Fruit fly (Drosophila melanogaster): ENCODE measurements around the gene ND-B22.

The ND-B22 gene

DNA sequence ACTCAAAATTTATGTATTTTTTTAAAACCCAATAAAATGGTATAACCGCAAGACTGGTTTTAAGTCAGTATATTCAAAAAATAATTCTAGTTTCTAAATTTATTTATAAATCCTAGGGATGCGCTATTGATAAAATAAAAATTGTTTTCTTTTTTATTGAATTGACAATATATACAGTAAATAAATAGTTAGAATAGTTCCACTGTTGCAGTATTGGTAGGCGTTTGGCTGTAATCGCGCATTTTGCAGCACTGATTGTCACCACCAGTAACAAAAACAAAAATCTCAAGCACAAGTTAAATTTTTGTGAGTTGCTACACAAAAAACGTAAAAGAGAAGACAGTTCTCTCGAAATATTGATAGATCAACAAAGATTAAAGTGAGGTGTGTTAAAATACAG, 2.0 kb downstream of the ND-B22 start, which contains the start of gene CG31855 (continued):
- TF ChIP-seq Chrac-16 (GFP tag; optimal IDR thresholded peaks at IDR 0.05), result peak; percentile 85
- TF ChIP-seq ro (GFP tag; IDR thresholded peaks at IDR 0.05), result peak; percentile 39; the same call in 1 of the 2 replicates
- peak; percentile 18 for TF ChIP-seq BEAF-32 (GFP tag; optimal IDR thresholded peaks at IDR 0.05)
- TF ChIP-seq Lhr (GFP tag; optimal IDR thresholded peaks at IDR 0.05), result peak; percentile 12
- TF ChIP-seq NC2α (GFP tag; optimal IDR thresholded peaks at IDR 0.05), result no peak
- peak; percentile 63 for TF ChIP-seq CG16863 (GFP tag; optimal IDR thresholded peaks at IDR 0.05)
- peak; percentile 86 for TF ChIP-seq CG18599 (GFP tag; optimal IDR thresholded peaks at IDR 0.05)
- no peak for TF ChIP-seq CG32767 (GFP tag; IDR thresholded peaks at IDR 0.05)
- peak; percentile 52 for TF ChIP-seq Deaf1 (tag; optimal IDR thresholded peaks at IDR 0.05)
- TF ChIP-seq CG9932 (GFP tag; IDR thresholded peaks at IDR 0.05), result peak; percentile 95
- peak; percentile 22 for TF ChIP-seq CG3838 (GFP tag; optimal IDR thresholded peaks at IDR 0.05)
- peak; percentile 86 for TF ChIP-seq CG17359 (tag; optimal IDR thresholded peaks at IDR 0.05)
- peak; percentile 67 for TF ChIP-seq tup (GFP tag; optimal IDR thresholded peaks at IDR 0.05)
- peak; percentile 73; the same call in 2 of the 3 replicates for TF ChIP-seq CG17361 (GFP tag; IDR thresholded peaks at IDR 0.05)
- TF ChIP-seq kay (GFP tag; optimal IDR thresholded peaks at IDR 0.05), result peak; percentile 81
- TF ChIP-seq HLH54F (GFP tag; optimal IDR thresholded peaks at IDR 0.05), result peak; percentile 74
- TF ChIP-seq lola (GFP tag; optimal IDR thresholded peaks at IDR 0.05), result peak in 1 of 3 experiments; percentile 58
- peak in 1 of 2 experiments; percentile 55 for TF ChIP-seq insv (GFP tag; optimal IDR thresholded peaks at IDR 0.05)
- peak; percentile 36 for TF ChIP-seq Vsx1 (GFP tag; optimal IDR thresholded peaks at IDR 0.05)
- peak; percentile 11 for TF ChIP-seq Atf3 (GFP tag; optimal IDR thresholded peaks at IDR 0.05)
- TF ChIP-seq ATbp (GFP tag; optimal IDR thresholded peaks at IDR 0.05), result peak; percentile 61
- TF ChIP-seq CG30431 (GFP tag; optimal IDR thresholded peaks at IDR 0.05), result peak; percentile 28
- TF ChIP-seq CG33557 (GFP tag; optimal IDR thresholded peaks at IDR 0.05), result peak; percentile 67
- peak; percentile 83 for TF ChIP-seq CG17328 (GFP tag; IDR thresholded peaks at IDR 0.05)
- TF ChIP-seq lilli (GFP tag; optimal IDR thresholded peaks at IDR 0.05), result peak; percentile 93
- TF ChIP-seq fd102C (GFP tag; optimal IDR thresholded peaks at IDR 0.05), result peak; percentile 21
- TF ChIP-seq maf-S (GFP tag; optimal IDR thresholded peaks at IDR 0.05), result peak; percentile 76
- peak; percentile 40 for TF ChIP-seq CG6854 (GFP tag; optimal IDR thresholded peaks at IDR 0.05)
- TF ChIP-seq CG4424 (GFP tag; optimal IDR thresholded peaks at IDR 0.05), result peak; percentile 86
- no peak for TF ChIP-seq usp (GFP tag; optimal IDR thresholded peaks at IDR 0.05)
- peak; percentile 66 for TF ChIP-seq CG9215 (GFP tag; IDR thresholded peaks at IDR 0.05)
- TF ChIP-seq E2f1 (GFP tag; IDR thresholded peaks at IDR 0.05), result peak; percentile 77
- TF ChIP-seq H2.0 (GFP tag; IDR thresholded peaks at IDR 0.05), result peak; percentile 78
- TF ChIP-seq CG7839 (tag; optimal IDR thresholded peaks at IDR 0.05), result peak; percentile 82
- TF ChIP-seq sens-2 (GFP tag; IDR thresholded peaks at IDR 0.05), result peak; percentile 61
- TF ChIP-seq CG4617 (GFP tag; optimal IDR thresholded peaks at IDR 0.05; ENCODE audit: borderline replicate concordance), result peak; percentile 90
- peak; percentile 88 for TF ChIP-seq CG12391 (tag; optimal IDR thresholded peaks at IDR 0.05)
- peak; percentile 67 for TF ChIP-seq CG10431 (GFP tag; optimal IDR thresholded peaks at IDR 0.05)
- TF ChIP-seq Gsc (GFP tag; IDR thresholded peaks at IDR 0.05), result no peak
- TF ChIP-seq Eip74EF (GFP tag; optimal IDR thresholded peaks at IDR 0.05), result peak in 1 of 2 experiments; percentile 18
- no peak for TF ChIP-seq ftz-f1 (GFP tag; optimal IDR thresholded peaks at IDR 0.05)
- TF ChIP-seq sisA (GFP tag; IDR thresholded peaks at IDR 0.05), result peak; percentile 82
- TF ChIP-seq pum (GFP tag; optimal IDR thresholded peaks at IDR 0.05), result peak; percentile 81
- peak; percentile 83 for TF ChIP-seq Meics (GFP tag; optimal IDR thresholded peaks at IDR 0.05)
- TF ChIP-seq ssp (GFP tag; IDR thresholded peaks at IDR 0.05), result peak; percentile 50
- peak; percentile 68 for TF ChIP-seq Dad (GFP tag; optimal IDR thresholded peaks at IDR 0.05)
- TF ChIP-seq CG13624 (GFP tag; optimal IDR thresholded peaks at IDR 0.05), result peak; percentile 79
- TF ChIP-seq CG17568 (GFP tag; optimal IDR thresholded peaks at IDR 0.05), result no peak
- TF ChIP-seq Dfd (GFP tag; optimal IDR thresholded peaks at IDR 0.05), result no peak
- TF ChIP-seq CG12659 (GFP tag; optimal IDR thresholded peaks at IDR 0.05), result peak; percentile 91

All from whole organism, embryonic.